Fruit fly (Drosophila melanogaster): ENCODE data around the gene spas.

DNA sequence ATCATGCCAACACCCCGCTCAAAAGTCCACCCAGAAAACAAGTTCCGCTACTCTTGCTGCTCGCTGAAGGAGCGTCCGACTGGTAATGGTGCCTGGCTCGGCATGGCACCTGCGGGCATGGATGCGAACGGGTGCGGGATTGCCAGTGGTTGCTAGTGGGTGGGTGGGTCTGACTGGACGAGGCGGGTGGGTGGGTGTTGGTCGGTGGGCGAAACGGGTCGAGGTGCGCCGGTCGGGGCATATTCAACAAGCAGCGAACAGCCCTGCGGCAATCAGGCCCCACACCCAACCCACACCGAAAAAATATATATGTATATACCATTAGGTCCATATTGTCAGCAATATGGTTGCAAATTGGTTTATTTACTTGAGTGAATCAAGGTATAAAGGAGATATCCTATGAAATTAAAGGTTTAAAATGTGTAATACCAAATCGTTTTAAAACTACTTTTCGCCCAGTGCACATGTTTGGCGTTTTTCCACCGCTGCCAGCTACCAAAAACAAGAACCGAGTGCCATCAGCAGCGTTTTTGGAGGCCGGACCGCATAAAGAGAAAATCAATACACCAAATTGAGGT, 27.3 kb upstream of the spas start:
- no peak for TF ChIP-seq EcR (GFP tag; optimal IDR thresholded peaks at IDR 0.05)
- no peak for TF ChIP-seq CG8478 (optimal IDR thresholded peaks at IDR 0.05)
- no peak for TF ChIP-seq psq (optimal IDR thresholded peaks at IDR 0.05)
- no peak for TF ChIP-seq usp (GFP tag; optimal IDR thresholded peaks at IDR 0.05)
- no peak for TF ChIP-seq Dll (optimal IDR thresholded peaks at IDR 0.05)
- no peak for TF ChIP-seq pan (optimal IDR thresholded peaks at IDR 0.05)

All from whole organism.